Fruit fly (Drosophila melanogaster) whole organism, embryonic: ENCODE results near the gene CG14190.

Experiments
- Asciz ChIP-seq: fragments of 200-800 bp; sonication (Bioruptor generic); optimal IDR thresholded peaks from 2 replicates; lab custom pipeline; 2017; ENCODE audit warnings: missing biosample characterization, mild to moderate bottlenecking, missing genetic modification characterization, missing genetic modification reagents
- CG11695 ChIP-seq: fragments of 200-800 bp; sonication (Bioruptor generic); IDR thresholded peaks from 3 replicates; pipeline ENCODE4 v1.3.6; 2022; ENCODE audit warnings: missing biosample characterization, missing genetic modification characterization
- CG12769 ChIP-seq: fragments of 200-800 bp; sonication (Bioruptor generic); optimal IDR thresholded peaks from 2 replicates; lab custom pipeline; 2019; ENCODE audit warnings: missing biosample characterization, mild to moderate bottlenecking, missing genetic modification characterization, moderate library complexity
- CG13287 ChIP-seq: fragments of 200-800 bp; sonication (Bioruptor generic); IDR thresholded peaks from 2 replicates; pipeline ENCODE4 v1.3.6; 2022; ENCODE audit warnings: missing biosample characterization, missing genetic modification characterization; ENCODE audit not compliant: partially characterized antibody
- CG13775 ChIP-seq: fragments of 200-800 bp; sonication (Bioruptor generic); optimal IDR thresholded peaks from 3 replicates; lab custom pipeline; 2017; ENCODE audit warnings: missing biosample characterization, mild to moderate bottlenecking, missing genetic modification characterization
- CG14710 ChIP-seq: fragments of 200-800 bp; sonication (Bioruptor generic); optimal IDR thresholded peaks from 3 replicates; lab custom pipeline; 2019; ENCODE audit warnings: missing biosample characterization, mild to moderate bottlenecking, missing genetic modification characterization, moderate library complexity
- CG16863 ChIP-seq: fragments of 200-800 bp; sonication (Bioruptor generic); optimal IDR thresholded peaks from 3 replicates; lab custom pipeline; 2016; ENCODE audit warnings: missing biosample characterization, missing genetic modification characterization
- CG17829 ChIP-seq: fragments of 200-800 bp; optimal IDR thresholded peaks from 2 replicates; lab custom pipeline; 2019; ENCODE audit warnings: missing biosample characterization, mild to moderate bottlenecking, missing genetic modification characterization, moderate library complexity
- CG31441 ChIP-seq: fragments of 200-800 bp; sonication (Bioruptor generic); IDR thresholded peaks from 2 replicates; pipeline ENCODE4 v1.3.6; 2022; ENCODE audit warnings: missing biosample characterization, missing genetic modification characterization
- CG32772 ChIP-seq: fragments of 200-800 bp; sonication (Bioruptor generic); IDR thresholded peaks from 2 replicates; pipeline ENCODE4 v1.3.6; 2022; ENCODE audit warnings: missing biosample characterization, missing genetic modification characterization
- CG42726 ChIP-seq: fragments of 200-800 bp; sonication (Bioruptor generic); IDR thresholded peaks from 2 replicates; pipeline ENCODE4 v1.3.6; 2022; ENCODE audit warnings: missing biosample characterization, missing genetic modification characterization; ENCODE audit not compliant: partially characterized antibody
- CG4730 ChIP-seq: fragments of 200-800 bp; sonication (Bioruptor generic); IDR thresholded peaks from 2 replicates; pipeline ENCODE4 v1.3.6; 2022; ENCODE audit warnings: missing biosample characterization, missing genetic modification characterization
- CG5953 ChIP-seq: fragments of 200-800 bp; sonication (Bioruptor generic); IDR thresholded peaks from 2 replicates; pipeline ENCODE4 v1.3.6; 2022; ENCODE audit warnings: missing biosample characterization, missing genetic modification characterization
- CG6272 ChIP-seq: fragments of 200-800 bp; sonication (Bioruptor generic); IDR thresholded peaks from 2 replicates; pipeline ENCODE4 v1.3.6; 2022; ENCODE audit warnings: missing biosample characterization, missing genetic modification characterization
- CG6813 ChIP-seq: fragments of 200-800 bp; sonication (Bioruptor generic); optimal IDR thresholded peaks from 2 replicates; lab custom pipeline; 2017; ENCODE audit warnings: missing biosample characterization, missing genetic modification characterization, mild to moderate bottlenecking, moderate library complexity, missing genetic modification reagents
- CG7372 ChIP-seq: fragments of 200-800 bp; sonication (Bioruptor generic); IDR thresholded peaks from 2 replicates; pipeline ENCODE4 v1.3.6; 2022; ENCODE audit warnings: missing biosample characterization, missing genetic modification characterization
- CG9932 ChIP-seq: fragments of 200-800 bp; sonication (Bioruptor generic); IDR thresholded peaks from 2 replicates; pipeline ENCODE4 v1.3.6; 2022; ENCODE audit warnings: missing biosample characterization, missing genetic modification characterization
- D ChIP-seq, 2 experiments: fragments of 200-800 bp in 1 of 2; fragments of >200 bp in 1 of 2; sonication (Bioruptor generic) in 1 of 2; optimal IDR thresholded peaks; 2 replicates in 1 of 2; 3 replicates in 1 of 2; lab custom pipeline; 2017; ENCODE audit warnings: mild to moderate bottlenecking in 1 of 2, missing biosample characterization in 1 of 2, missing genetic modification characterization in 1 of 2, missing genetic modification reagents in 1 of 2
- Dad ChIP-seq: fragments of 200-800 bp; sonication (Bioruptor generic); optimal IDR thresholded peaks from 3 replicates; lab custom pipeline; 2016; ENCODE audit warnings: missing biosample characterization, missing genetic modification characterization
- Deaf1 ChIP-seq: fragments of 200-800 bp; optimal IDR thresholded peaks from 3 replicates; lab custom pipeline; 2019; ENCODE audit warnings: missing biosample characterization, mild to moderate bottlenecking, missing genetic modification characterization, moderate library complexity
- Doc3 ChIP-seq: fragments of 200-800 bp; sonication (Bioruptor generic); IDR thresholded peaks from 3 replicates; pipeline ENCODE4 v1.3.6; 2022; ENCODE audit warnings: missing biosample characterization, missing genetic modification characterization; ENCODE audit not compliant: partially characterized antibody
- H15 ChIP-seq: fragments of 200-800 bp; sonication (Bioruptor generic); IDR thresholded peaks from 3 replicates; pipeline ENCODE4 v1.3.6; 2022; ENCODE audit warnings: missing biosample characterization, missing genetic modification characterization
- Hr51 ChIP-seq, 2 experiments: fragments of 200-800 bp; sonication (Bioruptor generic); optimal IDR thresholded peaks; 2 replicates in 1 of 2; 3 replicates in 1 of 2; lab custom pipeline; 2016 to 2018; ENCODE audit warnings: missing biosample characterization in 2 of 2, missing genetic modification characterization in 2 of 2, mild to moderate bottlenecking in 1 of 2, moderate library complexity in 1 of 2
- Meics ChIP-seq: fragments of 200-800 bp; sonication (Bioruptor generic); optimal IDR thresholded peaks from 2 replicates; lab custom pipeline; 2017; ENCODE audit warnings: missing biosample characterization, mild to moderate bottlenecking, missing genetic modification characterization
- NC2α ChIP-seq: fragments of 200-800 bp; sonication (Bioruptor generic); optimal IDR thresholded peaks from 2 replicates; lab custom pipeline; 2016; ENCODE audit warnings: missing biosample characterization, missing genetic modification characterization
- Opbp ChIP-seq: fragments of 200-800 bp; sonication (Bioruptor generic); IDR thresholded peaks from 3 replicates; pipeline ENCODE4 v1.3.6; 2022; ENCODE audit warnings: missing biosample characterization, missing genetic modification characterization; ENCODE audit not compliant: partially characterized antibody
- Ptx1 ChIP-seq: fragments of 200-800 bp; sonication (Bioruptor generic); IDR thresholded peaks from 2 replicates; pipeline ENCODE4 v1.3.6; 2022; ENCODE audit warnings: missing biosample characterization, missing genetic modification characterization
- Six4 ChIP-seq: fragments of 200-800 bp; sonication (Bioruptor generic); optimal IDR thresholded peaks from 2 replicates; lab custom pipeline; 2016; ENCODE audit warnings: missing biosample characterization, missing genetic modification characterization
- Spps ChIP-seq: fragments of 200-800 bp; sonication (Bioruptor generic); optimal IDR thresholded peaks from 2 replicates; lab custom pipeline; 2018; ENCODE audit warnings: missing biosample characterization, mild to moderate bottlenecking, missing genetic modification characterization
- ase ChIP-seq: fragments of 200-800 bp; sonication (Bioruptor generic); IDR thresholded peaks from 3 replicates; pipeline ENCODE4 v1.3.6; 2022; ENCODE audit warnings: missing biosample characterization, missing genetic modification characterization
- br ChIP-seq: fragments of >200 bp; optimal IDR thresholded peaks from 2 replicates; lab custom pipeline; 2017
- ci ChIP-seq: fragments of 200-800 bp; sonication (Bioruptor generic); IDR thresholded peaks from 3 replicates; pipeline ENCODE4 v1.3.6; 2022; ENCODE audit warnings: missing biosample characterization, missing genetic modification characterization
- fd64A ChIP-seq: fragments of 200-800 bp; sonication (Bioruptor generic); optimal IDR thresholded peaks from 3 replicates; lab custom pipeline; 2018; ENCODE audit warnings: missing biosample characterization, mild to moderate bottlenecking, missing genetic modification characterization
- gt ChIP-seq: fragments of 200-800 bp; sonication (Bioruptor generic); IDR thresholded peaks from 2 replicates; pipeline ENCODE4 v1.3.6; 2022; ENCODE audit warnings: missing biosample characterization, missing genetic modification characterization
- her ChIP-seq: fragments of 200-800 bp; sonication (Bioruptor generic); optimal IDR thresholded peaks from 2 replicates; lab custom pipeline; 2016; ENCODE audit warnings: missing biosample characterization, missing genetic modification characterization
- insv ChIP-seq, 2 experiments: fragments of 200-800 bp; sonication (Bioruptor generic); optimal IDR thresholded peaks; 3 replicates each; lab custom pipeline; 2016 to 2018; ENCODE audit warnings: missing biosample characterization in 2 of 2, missing genetic modification characterization in 2 of 2
- jing ChIP-seq: fragments of 200-800 bp; sonication (Bioruptor generic); optimal IDR thresholded peaks from 2 replicates; lab custom pipeline; 2018; ENCODE audit warnings: missing biosample characterization, mild to moderate bottlenecking, missing genetic modification characterization
- nmo ChIP-seq: fragments of 200-800 bp; sonication (Bioruptor generic); optimal IDR thresholded peaks from 2 replicates; lab custom pipeline; 2018; ENCODE audit warnings: missing biosample characterization, mild to moderate bottlenecking, missing genetic modification characterization, moderate library complexity
- psq ChIP-seq: fragments of 200-800 bp; sonication (Bioruptor generic); optimal IDR thresholded peaks from 2 replicates; lab custom pipeline; 2017; ENCODE audit warnings: missing biosample characterization, missing genetic modification characterization
- schlank ChIP-seq: fragments of 200-800 bp; sonication (Bioruptor generic); optimal IDR thresholded peaks from 2 replicates; lab custom pipeline; 2018; ENCODE audit warnings: missing biosample characterization, mild to moderate bottlenecking, missing genetic modification characterization
- seq ChIP-seq: fragments of 200-800 bp; sonication (Bioruptor generic); IDR thresholded peaks from 2 replicates; pipeline ENCODE4 v1.3.6; 2022; ENCODE audit warnings: missing biosample characterization, missing genetic modification characterization
- sisA ChIP-seq: fragments of 200-800 bp; sonication (Bioruptor generic); IDR thresholded peaks from 2 replicates; pipeline ENCODE4 v1.3.6; 2022; ENCODE audit warnings: missing biosample characterization, missing genetic modification characterization
- toy ChIP-seq: fragments of 200-800 bp; sonication (Bioruptor generic); IDR thresholded peaks from 2 replicates; pipeline ENCODE4 v1.3.6; 2022; ENCODE audit warnings: missing biosample characterization, missing genetic modification characterization
- tx ChIP-seq: fragments of 200-800 bp; sonication (Bioruptor generic); optimal IDR thresholded peaks from 2 replicates; lab custom pipeline; 2016; ENCODE audit warnings: missing biosample characterization, missing genetic modification characterization
- unpg ChIP-seq: fragments of 200-800 bp; sonication (Bioruptor generic); optimal IDR thresholded peaks from 3 replicates; lab custom pipeline; 2018; ENCODE audit warnings: missing biosample characterization, mild to moderate bottlenecking, missing genetic modification characterization, moderate library complexity
- wek ChIP-seq: fragments of 200-800 bp; sonication (Bioruptor generic); optimal IDR thresholded peaks from 3 replicates; lab custom pipeline; 2018; ENCODE audit warnings: missing biosample characterization, mild to moderate bottlenecking, missing genetic modification characterization, moderate library complexity
- yki ChIP-seq: fragments of >200 bp; optimal IDR thresholded peaks from 3 replicates; lab custom pipeline; 2018
- z ChIP-seq: fragments of 200-800 bp; sonication (Bioruptor generic); IDR thresholded peaks from 3 replicates; pipeline ENCODE4 v1.3.6; 2022; ENCODE audit warnings: missing biosample characterization, missing genetic modification characterization
- zen2 ChIP-seq: fragments of 200-800 bp; sonication (Bioruptor generic); IDR thresholded peaks from 3 replicates; pipeline ENCODE4 v1.3.6; 2022; ENCODE audit warnings: missing biosample characterization, missing genetic modification characterization; ENCODE audit not compliant: partially characterized antibody

Gene CG14190

dm6 chrX:19018102-19018814 lies 38.5 kb upstream of the CG14190 start (continued):
- TF ChIP-seq gt, result peak; percentile 26; the same call in 1 of the 2 replicates
- peak; percentile 63; the same call in 1 of the 2 replicates for TF ChIP-seq CG7372 (GFP tag; lab: Robert Waterston, UW)
- TF ChIP-seq Dad (GFP tag; lab: Kevin White, UChicago), result peak; percentile 71
- TF ChIP-seq Opbp (GFP tag; lab: Robert Waterston, UW), result no peak
- TF ChIP-seq CG6813 (GFP tag; lab: Kevin White, UChicago), result peak; percentile 86
- peak; percentile 80 for TF ChIP-seq CG14710 (tag; lab: Kevin White, UChicago)
- 0 out of 2 replicates have a peak, but pooled peaks have one; percentile 50 for TF ChIP-seq toy (GFP tag; lab: Robert Waterston, UW)
- TF ChIP-seq sisA (GFP tag; lab: Robert Waterston, UW), result peak; percentile 86
- peak; percentile 16 for TF ChIP-seq psq (GFP tag; lab: Kevin White, UChicago)
- no peak for TF ChIP-seq CG13287 (GFP tag; lab: Robert Waterston, UW)
- TF ChIP-seq Six4 (GFP tag; lab: Kevin White, UChicago), result peak; percentile 57
- TF ChIP-seq D (optimal IDR thresholded peaks at IDR 0.05; lab: Kevin White, UChicago), result no peak
- TF ChIP-seq D (GFP tag; optimal IDR thresholded peaks at IDR 0.05; lab: Kevin White, UChicago), result peak; percentile 85
- TF ChIP-seq nmo (GFP tag; lab: Kevin White, UChicago), result peak; percentile 80
- peak; percentile 59 for TF ChIP-seq fd64A (GFP tag; lab: Kevin White, UChicago)
- peak; percentile 82 for TF ChIP-seq CG16863 (GFP tag; lab: Kevin White, UChicago)
- TF ChIP-seq CG9932 (GFP tag; lab: Robert Waterston, UW), result peak; percentile 61
- peak; percentile 74 for TF ChIP-seq tx (GFP tag; lab: Kevin White, UChicago)
- TF ChIP-seq zen2 (GFP tag; lab: Robert Waterston, UW), result no peak
- TF ChIP-seq Spps, result peak; percentile 71
- peak; percentile 52; the same call in 1 of the 3 replicates for TF ChIP-seq H15 (GFP tag; lab: Robert Waterston, UW)
- TF ChIP-seq CG4730 (GFP tag; lab: Robert Waterston, UW), result peak; percentile 47
- TF ChIP-seq br (lab: Kevin White, UChicago), result no peak
- peak; percentile 64; the same call in 2 of the 3 replicates for TF ChIP-seq CG11695 (GFP tag; lab: Robert Waterston, UW)
- peak; percentile 85 for TF ChIP-seq Meics (GFP tag; lab: Kevin White, UChicago)
- TF ChIP-seq ci (GFP tag; lab: Robert Waterston, UW), result peak; percentile 94
- TF ChIP-seq insv (GFP tag; optimal IDR thresholded peaks at IDR 0.05; lab: Kevin White, UChicago), result no peak
- TF ChIP-seq CG12769 (tag; lab: Kevin White, UChicago), result peak; percentile 89
- TF ChIP-seq NC2α (GFP tag; lab: Kevin White, UChicago), result peak; percentile 67
- peak; percentile 84 for TF ChIP-seq CG31441 (GFP tag; lab: Robert Waterston, UW)
- TF ChIP-seq her (GFP tag; lab: Kevin White, UChicago), result peak; percentile 83
- TF ChIP-seq CG32772 (GFP tag; lab: Robert Waterston, UW), result peak; percentile 82
- peak; percentile 78 for TF ChIP-seq ase (GFP tag; lab: Robert Waterston, UW)
- TF ChIP-seq CG5953 (GFP tag; lab: Robert Waterston, UW), result peak; percentile 75
- TF ChIP-seq unpg (GFP tag; lab: Kevin White, UChicago), result peak; percentile 87
- peak; percentile 64 for TF ChIP-seq Asciz (GFP tag; lab: Kevin White, UChicago)
- peak; percentile 76 for TF ChIP-seq CG6272 (GFP tag; lab: Robert Waterston, UW)
- TF ChIP-seq CG13775, result peak; percentile 74
- no peak for TF ChIP-seq yki (lab: Kevin White, UChicago)
- TF ChIP-seq CG17829 (tag; lab: Kevin White, UChicago), result peak; percentile 84
- peak; percentile 61; the same call in 1 of the 3 replicates for TF ChIP-seq z
- peak; percentile 63 for TF ChIP-seq schlank
- TF ChIP-seq Hr51 (GFP tag; optimal IDR thresholded peaks at IDR 0.05; lab: Kevin White, UChicago), result peak; percentile 66 to 78
- peak; percentile 72 for TF ChIP-seq wek (GFP tag; lab: Kevin White, UChicago)
- no peak for TF ChIP-seq CG42726 (GFP tag; lab: Robert Waterston, UW)
- TF ChIP-seq Doc3 (GFP tag; lab: Robert Waterston, UW), result no peak
- TF ChIP-seq Deaf1 (tag; lab: Kevin White, UChicago), result peak; percentile 54
- TF ChIP-seq Ptx1 (GFP tag; lab: Robert Waterston, UW), result peak; percentile 84
- TF ChIP-seq seq (GFP tag; lab: Robert Waterston, UW), result peak; percentile 79
- peak; percentile 76 for TF ChIP-seq jing (GFP tag; lab: Kevin White, UChicago)
